Worm (Caenorhabditis elegans): ENCODE data around the gene cyp-14A2.

Gene cyp-14A2

DNA sequence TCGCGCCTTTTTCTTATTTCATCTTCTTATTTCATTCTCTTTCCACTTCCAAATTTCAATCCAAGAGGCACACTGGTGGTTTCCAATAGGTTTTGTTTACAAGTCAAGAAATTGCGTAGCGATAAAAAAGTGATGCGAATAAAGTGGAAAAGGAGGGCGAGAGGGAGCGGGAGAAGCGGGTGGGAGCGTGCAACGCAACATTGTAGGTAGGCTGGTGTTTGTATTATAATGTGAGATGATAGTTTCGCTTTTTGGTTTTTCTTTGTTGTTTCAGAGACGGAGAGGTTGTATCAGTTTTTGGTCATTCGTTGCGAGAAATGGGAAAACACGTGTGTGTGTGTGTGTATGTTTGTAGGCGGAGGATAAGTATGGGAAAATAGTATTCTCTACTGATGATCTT is 19.3 kb downstream of the cyp-14A2 start (continued):
- TF ChIP-seq Y53F4B.3 (GFP tag; IDR thresholded peaks at IDR 0.05) (no peak), D2030.7 (GFP tag; IDR thresholded peaks at IDR 0.05) (no peak), let-526 (GFP tag; IDR thresholded peaks at IDR 0.05) (0 out of 2 replicates have a peak, but pooled peaks have one; percentile 18), B0336.3 (GFP tag; IDR thresholded peaks at IDR 0.05) (peak; percentile 60; the same call in 1 of the 2 replicates), nhr-120 (GFP tag; IDR thresholded peaks at IDR 0.05) (no peak), lin-40 (tag; optimal IDR thresholded peaks at IDR 0.05) (peak; percentile 31), attf-5 (GFP tag; optimal IDR thresholded peaks at IDR 0.05) (no peak), ekl-4 (GFP tag; IDR thresholded peaks at IDR 0.05) (no peak), ccch-3 (GFP tag; optimal IDR thresholded peaks at IDR 0.05) (no peak), F33H1.4 (GFP tag; IDR thresholded peaks at IDR 0.05) (no peak), mxl-1 (tag; optimal IDR thresholded peaks at IDR 0.05) (no peak), ZK185.1 (tag; optimal IDR thresholded peaks at IDR 0.05; ENCODE audit: poor library complexity, severe bottlenecking) (peak; percentile 30)

DNA sequence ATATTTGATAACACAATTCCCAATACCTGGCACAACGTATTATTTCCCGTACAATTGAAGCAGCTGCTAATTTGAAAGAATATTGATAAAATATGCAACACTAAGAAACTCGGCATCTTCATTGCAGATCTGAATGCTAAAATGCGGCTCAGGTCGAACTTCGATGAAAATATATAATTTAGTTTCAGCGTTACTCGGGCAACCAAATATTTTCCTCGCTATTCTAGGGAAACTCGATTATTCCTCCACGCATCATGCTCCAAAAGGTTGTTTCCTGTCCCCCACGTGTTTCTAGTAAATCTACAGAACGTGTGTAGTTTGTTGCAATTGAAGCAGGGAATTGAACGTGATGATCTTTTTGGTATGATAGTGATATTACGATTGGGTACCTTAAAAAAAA is 20.4 kb downstream of the cyp-14A2 start:
- no peak for TF ChIP-seq ztf-26 (tag; optimal IDR thresholded peaks at IDR 0.05)
- no peak for TF ChIP-seq snpc-4 (GFP tag; optimal IDR thresholded peaks at IDR 0.05)
- no peak for TF ChIP-seq snpc-4 (tag; optimal IDR thresholded peaks at IDR 0.05)
- no peak for TF ChIP-seq ccch-3 (GFP tag; optimal IDR thresholded peaks at IDR 0.05)
- no peak for TF ChIP-seq madf-6 (GFP tag; IDR thresholded peaks at IDR 0.05)

DNA sequence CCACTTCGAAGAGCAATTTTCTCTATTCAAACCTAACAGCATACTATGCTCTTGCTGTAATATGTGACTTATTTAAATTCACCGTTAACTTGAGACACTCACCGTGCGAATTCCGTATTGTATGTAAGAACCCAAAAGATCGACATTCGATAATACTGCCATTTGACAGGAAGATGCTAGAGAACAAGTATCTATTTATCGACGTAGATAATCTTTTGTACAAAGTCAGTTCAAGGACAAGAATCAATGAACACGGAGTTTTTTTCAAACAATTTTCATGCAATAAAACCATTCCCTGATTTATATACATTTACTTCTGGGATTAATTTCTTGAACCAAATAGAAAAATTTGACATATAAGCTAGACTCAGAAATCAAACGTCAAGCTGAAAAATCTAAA is 21.2 kb downstream of the cyp-14A2 start, which contains the start of gene K08H2.7:
K08H2.7 (minus strand) TSS at position 173 of the 400 bp plus-strand sequence.
- TF ChIP-seq nhr-27 (tag; optimal IDR thresholded peaks at IDR 0.05) (no peak), mes-4 (tag; optimal IDR thresholded peaks at IDR 0.05) (no peak), ceh-58 (GFP tag; IDR thresholded peaks at IDR 0.05) (no peak), aptf-3 (GFP tag; IDR thresholded peaks at IDR 0.05) (no peak), ZK185.1 (tag; optimal IDR thresholded peaks at IDR 0.05; ENCODE audit: poor library complexity, severe bottlenecking) (no peak), nfyb-1 (GFP tag; IDR thresholded peaks at IDR 0.05) (no peak), F52B5.7 (tag; optimal IDR thresholded peaks at IDR 0.05) (no peak), lin-26 (GFP tag; IDR thresholded peaks at IDR 0.05) (no peak), nhr-179 (tag; optimal IDR thresholded peaks at IDR 0.05) (no peak), ztf-3 (GFP tag; optimal IDR thresholded peaks at IDR 0.05) (no peak), unc-130 (GFP tag; optimal IDR thresholded peaks at IDR 0.05) (no peak), cebp-1 (GFP tag; IDR thresholded peaks at IDR 0.05) (no peak), cebp-1 (tag; optimal IDR thresholded peaks at IDR 0.05) (no peak), Y95B8A.8 (GFP tag; IDR thresholded peaks at IDR 0.05) (no peak), atf-7 (tag; optimal IDR thresholded peaks at IDR 0.05) (no peak), let-526 (GFP tag; IDR thresholded peaks at IDR 0.05) (no peak), egl-44 (GFP tag; IDR thresholded peaks at IDR 0.05) (no peak), xnd-1 (tag; optimal IDR thresholded peaks at IDR 0.05) (no peak), ceh-91 (GFP tag; IDR thresholded peaks at IDR 0.05) (no peak), ceh-100 (GFP tag; IDR thresholded peaks at IDR 0.05) (no peak)

DNA sequence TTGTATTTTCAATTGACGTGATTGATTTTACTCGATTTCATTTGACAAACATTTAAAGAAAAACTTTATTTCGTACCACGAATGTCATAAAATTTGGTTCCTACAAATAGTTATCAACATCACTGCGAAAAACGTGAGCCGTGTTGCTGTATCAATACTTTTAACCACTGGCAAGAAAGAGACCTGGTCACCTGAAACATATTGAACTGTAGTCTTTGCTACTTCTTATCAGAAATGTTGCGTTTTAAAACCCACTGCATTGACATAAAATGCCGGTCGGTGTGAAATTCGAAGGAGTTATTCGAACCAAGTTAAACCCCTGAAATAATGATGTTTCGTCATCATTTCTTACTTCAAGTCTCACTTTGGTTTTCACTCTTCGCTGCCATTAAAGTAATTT is 21.9 kb downstream of the cyp-14A2 start:
- TF ChIP-seq cebp-1 (GFP tag; IDR thresholded peaks at IDR 0.05) (no peak), cebp-1 (tag; optimal IDR thresholded peaks at IDR 0.05) (peak; percentile 0), fkh-3 (tag; optimal IDR thresholded peaks at IDR 0.05) (no peak), ceh-58 (GFP tag; IDR thresholded peaks at IDR 0.05) (no peak), nhr-80 (tag; optimal IDR thresholded peaks at IDR 0.05) (peak; percentile 77), F10E7.11 (tag; optimal IDR thresholded peaks at IDR 0.05) (no peak)
